Fruit fly (Drosophila melanogaster) whole organism, embryonic: ENCODE results near the gene PhKgamma.
A peak's percentile ranks its signal among the peaks of the same experiment; 100 is the strongest.

Experiments
- Asciz ChIP-seq: fragments of 200-800 bp; sonication (Bioruptor generic); optimal IDR thresholded peaks from 2 replicates; lab custom pipeline; 2017; ENCODE audit warnings: missing biosample characterization, mild to moderate bottlenecking, missing genetic modification characterization, missing genetic modification reagents
- Awh ChIP-seq: fragments of 200-800 bp; sonication (Bioruptor generic); IDR thresholded peaks from 2 replicates; pipeline ENCODE4, ENCODE4 v1.3.6; 2022; ENCODE audit warnings: missing biosample characterization, missing genetic modification characterization
- CG10321 ChIP-seq: fragments of 200-800 bp; sonication (Bioruptor generic); IDR thresholded peaks from 2 replicates; pipeline ENCODE4 v1.3.6; 2022; ENCODE audit warnings: missing biosample characterization, missing genetic modification characterization
- CG11504 ChIP-seq: fragments of 200-800 bp; sonication (Bioruptor generic); optimal IDR thresholded peaks from 3 replicates; lab custom pipeline; 2019; ENCODE audit warnings: missing biosample characterization, mild to moderate bottlenecking, missing genetic modification characterization, moderate library complexity
- CG11696 ChIP-seq: fragments of 200-800 bp; sonication (Bioruptor generic); IDR thresholded peaks from 2 replicates; pipeline ENCODE4 v1.3.6; 2022; ENCODE audit warnings: missing biosample characterization, missing genetic modification characterization
- CG12071 ChIP-seq: fragments of 200-800 bp; sonication (Bioruptor generic); optimal IDR thresholded peaks from 3 replicates; lab custom pipeline; 2018; ENCODE audit warnings: missing biosample characterization, mild to moderate bottlenecking, missing genetic modification characterization
- CG12299 ChIP-seq: fragments of 200-800 bp; sonication (Bioruptor generic); optimal IDR thresholded peaks from 2 replicates; lab custom pipeline; 2018; ENCODE audit warnings: missing biosample characterization, mild to moderate bottlenecking, missing genetic modification characterization
- CG13624 ChIP-seq: fragments of 200-800 bp; sonication (Bioruptor generic); optimal IDR thresholded peaks from 2 replicates; lab custom pipeline; 2016; ENCODE audit warnings: missing biosample characterization, missing genetic modification characterization
- CG15696 ChIP-seq: fragments of 200-800 bp; sonication (Bioruptor generic); optimal IDR thresholded peaks from 2 replicates; lab custom pipeline; 2019; ENCODE audit warnings: missing biosample characterization, mild to moderate bottlenecking, missing genetic modification characterization, moderate library complexity
- CG16779 ChIP-seq: fragments of 200-800 bp; sonication (Bioruptor generic); IDR thresholded peaks from 2 replicates; pipeline ENCODE4 v1.3.6; 2022; ENCODE audit warnings: missing biosample characterization, missing genetic modification characterization
- CG17328 ChIP-seq: fragments of 200-800 bp; sonication (Bioruptor generic); IDR thresholded peaks from 2 replicates; pipeline ENCODE4 v1.3.6; 2022; ENCODE audit warnings: missing biosample characterization, missing genetic modification characterization
- CG2889 ChIP-seq: fragments of 200-800 bp; sonication (Bioruptor generic); IDR thresholded peaks from 3 replicates; pipeline ENCODE4 v1.3.6; 2022; ENCODE audit warnings: missing biosample characterization, missing genetic modification characterization
- CG31365 ChIP-seq: fragments of 200-800 bp; sonication (Bioruptor generic); optimal IDR thresholded peaks from 2 replicates; lab custom pipeline; 2018; ENCODE audit warnings: missing biosample characterization, mild to moderate bottlenecking, missing genetic modification characterization
- CG34376 ChIP-seq: fragments of 200-800 bp; sonication (Bioruptor generic); optimal IDR thresholded peaks from 2 replicates; lab custom pipeline; 2018; ENCODE audit warnings: missing biosample characterization, mild to moderate bottlenecking, missing genetic modification characterization
- CG4282 ChIP-seq: fragments of 200-800 bp; sonication (Bioruptor generic); optimal IDR thresholded peaks from 2 replicates; lab custom pipeline; 2016; ENCODE audit warnings: missing biosample characterization, missing genetic modification characterization
- CG4617 ChIP-seq: fragments of 200-800 bp; sonication (Bioruptor generic); optimal IDR thresholded peaks from 3 replicates; lab custom pipeline; 2016; ENCODE audit warnings: missing biosample characterization, missing genetic modification characterization, borderline replicate concordance
- CG8089 ChIP-seq: fragments of 200-800 bp; sonication (Bioruptor generic); optimal IDR thresholded peaks from 3 replicates; lab custom pipeline; 2016; ENCODE audit warnings: missing biosample characterization, missing genetic modification characterization
- CG8281 ChIP-seq: fragments of 200-800 bp; sonication (Bioruptor generic); optimal IDR thresholded peaks from 2 replicates; lab custom pipeline; 2018; ENCODE audit warnings: missing biosample characterization, mild to moderate bottlenecking, missing genetic modification characterization, moderate library complexity
- CG8359 ChIP-seq: fragments of 200-800 bp; sonication (Bioruptor generic); optimal IDR thresholded peaks from 2 replicates; lab custom pipeline; 2017; ENCODE audit warnings: missing biosample characterization, mild to moderate bottlenecking, missing genetic modification characterization, borderline replicate concordance
- CG9437 ChIP-seq: fragments of 200-800 bp; sonication (Bioruptor generic); optimal IDR thresholded peaks from 2 replicates; lab custom pipeline; 2018; ENCODE audit warnings: missing biosample characterization, mild to moderate bottlenecking, missing genetic modification characterization
- CG9609 ChIP-seq: fragments of 200-800 bp; sonication (Bioruptor generic); optimal IDR thresholded peaks from 3 replicates; lab custom pipeline; 2016; ENCODE audit warnings: missing biosample characterization, missing genetic modification characterization
- CG9817 ChIP-seq: fragments of 200-800 bp; sonication (Bioruptor generic); optimal IDR thresholded peaks from 2 replicates; lab custom pipeline; 2018; ENCODE audit warnings: missing biosample characterization, mild to moderate bottlenecking, missing genetic modification characterization, moderate library complexity
- E2f1 ChIP-seq: fragments of 200-800 bp; sonication (Bioruptor generic); IDR thresholded peaks from 2 replicates; pipeline ENCODE4 v1.3.6; 2022; ENCODE audit warnings: missing biosample characterization, missing genetic modification characterization
- HHEX ChIP-seq: fragments of 200-800 bp; sonication (Bioruptor generic); optimal IDR thresholded peaks from 3 replicates; lab custom pipeline; 2017; ENCODE audit warnings: missing biosample characterization, mild to moderate bottlenecking, missing genetic modification characterization, missing genetic modification reagents
- HLH54F ChIP-seq: fragments of 200-800 bp; sonication (Bioruptor generic); optimal IDR thresholded peaks from 3 replicates; lab custom pipeline; 2016; ENCODE audit warnings: missing biosample characterization, missing genetic modification characterization
- Mad ChIP-seq: fragments of 200-800 bp; sonication (Bioruptor generic); optimal IDR thresholded peaks from 2 replicates; lab custom pipeline; 2016; ENCODE audit warnings: missing biosample characterization, missing genetic modification characterization
- Mrtf ChIP-seq: fragments of 200-800 bp; sonication (Bioruptor generic); IDR thresholded peaks from 3 replicates; pipeline ENCODE4 v1.3.6; 2022; ENCODE audit warnings: missing biosample characterization, missing genetic modification characterization
- NfI ChIP-seq: fragments of 200-800 bp; sonication (Bioruptor generic); optimal IDR thresholded peaks from 3 replicates; lab custom pipeline; 2018; ENCODE audit warnings: missing biosample characterization, mild to moderate bottlenecking, missing genetic modification characterization, moderate library complexity
- PHDP ChIP-seq: fragments of 200-800 bp; sonication (Bioruptor generic); optimal IDR thresholded peaks from 3 replicates; lab custom pipeline; 2018; ENCODE audit warnings: missing biosample characterization, mild to moderate bottlenecking, missing genetic modification characterization, moderate library complexity
- Tbp ChIP-seq: fragments of >200 bp; optimal IDR thresholded peaks from 2 replicates; lab custom pipeline; 2018; ENCODE audit warnings: missing biosample characterization, missing genetic modification characterization
- Xrp1 ChIP-seq: fragments of 200-800 bp; sonication (Bioruptor generic); IDR thresholded peaks from 2 replicates; pipeline ENCODE4 v1.3.6; 2022; ENCODE audit warnings: missing biosample characterization, missing genetic modification characterization
- bbx ChIP-seq: fragments of 200-800 bp; sonication (Bioruptor generic); IDR thresholded peaks from 2 replicates; pipeline ENCODE4 v1.3.6; 2022; ENCODE audit warnings: missing biosample characterization, missing genetic modification characterization; ENCODE audit not compliant: partially characterized antibody
- bigmax ChIP-seq: fragments of 200-800 bp; sonication (Bioruptor generic); optimal IDR thresholded peaks from 2 replicates; lab custom pipeline; 2018; ENCODE audit warnings: missing biosample characterization, mild to moderate bottlenecking, missing genetic modification characterization
- crc ChIP-seq: fragments of 200-800 bp; sonication (Bioruptor generic); optimal IDR thresholded peaks from 2 replicates; lab custom pipeline; 2016; ENCODE audit warnings: missing biosample characterization, missing genetic modification characterization
- dpn ChIP-seq, 2 experiments: fragments of 200-800 bp; sonication (Bioruptor generic); optimal IDR thresholded peaks; 3 replicates each; lab custom pipeline; 2016; ENCODE audit warnings: missing biosample characterization in 2 of 2, missing genetic modification characterization in 2 of 2
- ems ChIP-seq: fragments of 200-800 bp; sonication (Bioruptor generic); optimal IDR thresholded peaks from 3 replicates; lab custom pipeline; 2016; ENCODE audit warnings: missing biosample characterization, missing genetic modification characterization
- fu2 ChIP-seq: fragments of 200-800 bp; sonication (Bioruptor generic); optimal IDR thresholded peaks from 2 replicates; lab custom pipeline; 2016; ENCODE audit warnings: missing biosample characterization, missing genetic modification characterization
- gcm2 ChIP-seq: fragments of 200-800 bp; sonication (Bioruptor generic); optimal IDR thresholded peaks from 2 replicates; lab custom pipeline; 2016; ENCODE audit warnings: missing biosample characterization, missing genetic modification characterization
- hth ChIP-seq: fragments of >200 bp; optimal IDR thresholded peaks from 2 replicates; lab custom pipeline; 2017; ENCODE audit warnings: inconsistent platforms
- nerfin-1 ChIP-seq: fragments of 200-800 bp; sonication (Bioruptor generic); optimal IDR thresholded peaks from 3 replicates; lab custom pipeline; 2019; ENCODE audit warnings: missing biosample characterization, mild to moderate bottlenecking, missing genetic modification characterization, moderate library complexity
- ranshi ChIP-seq: fragments of 200-800 bp; sonication (Bioruptor generic); IDR thresholded peaks from 2 replicates; pipeline ENCODE4 v1.3.6; 2022; ENCODE audit warnings: missing biosample characterization, missing genetic modification characterization
- sc ChIP-seq, 3 experiments: fragments of >200 bp in 2 of 3; fragments of 200-800 bp in 1 of 3; sonication (Bioruptor generic) in 1 of 3; optimal IDR thresholded peaks; 2 replicates in 2 of 3; 3 replicates in 1 of 3; lab custom pipeline; 2017; ENCODE audit warnings: mild to moderate bottlenecking in 1 of 3, missing biosample characterization in 1 of 3, missing genetic modification characterization in 1 of 3, missing genetic modification reagents in 1 of 3
- sima ChIP-seq: fragments of 200-800 bp; sonication (Bioruptor generic); optimal IDR thresholded peaks from 2 replicates; lab custom pipeline; 2016; ENCODE audit warnings: missing biosample characterization, missing genetic modification characterization
- slou ChIP-seq: fragments of 200-800 bp; sonication (Bioruptor generic); optimal IDR thresholded peaks from 3 replicates; lab custom pipeline; 2016; ENCODE audit warnings: missing biosample characterization, missing genetic modification characterization
- slp2 ChIP-seq: fragments of 200-800 bp; sonication (Bioruptor generic); optimal IDR thresholded peaks from 2 replicates; lab custom pipeline; 2016; ENCODE audit warnings: missing biosample characterization, missing genetic modification characterization
- tll ChIP-seq, 2 experiments: fragments of 200-800 bp in 1 of 2; fragments of >200 bp in 1 of 2; sonication (Bioruptor generic) in 1 of 2; optimal IDR thresholded peaks; 2 replicates each; lab custom pipeline; 2017 to 2019; ENCODE audit warnings: missing biosample characterization in 2 of 2, missing genetic modification characterization in 2 of 2, mild to moderate bottlenecking in 1 of 2, moderate library complexity in 1 of 2
- tx ChIP-seq: fragments of 200-800 bp; sonication (Bioruptor generic); optimal IDR thresholded peaks from 2 replicates; lab custom pipeline; 2016; ENCODE audit warnings: missing biosample characterization, missing genetic modification characterization
- vnd ChIP-seq: fragments of 200-800 bp; sonication (Bioruptor generic); IDR thresholded peaks from 3 replicates; pipeline ENCODE4 v1.3.6; 2022; ENCODE audit warnings: missing biosample characterization, missing genetic modification characterization; ENCODE audit not compliant: partially characterized antibody
- yki ChIP-seq: fragments of >200 bp; optimal IDR thresholded peaks from 3 replicates; lab custom pipeline; 2018
- zen ChIP-seq: fragments of 200-800 bp; sonication (Bioruptor generic); optimal IDR thresholded peaks from 3 replicates; lab custom pipeline; 2018; ENCODE audit warnings: missing biosample characterization, mild to moderate bottlenecking, missing genetic modification characterization, moderate library complexity
- zf30C ChIP-seq: fragments of 200-800 bp; sonication (Bioruptor generic); optimal IDR thresholded peaks from 3 replicates; lab custom pipeline; 2018; ENCODE audit warnings: missing biosample characterization, mild to moderate bottlenecking, missing genetic modification characterization

The PhKgamma gene

dm6 chrX:11660476-11660875, 34.5 kb upstream of the PhKgamma start (continued):
- TF ChIP-seq CG16779 (GFP tag; lab: Robert Waterston, UW) (no peak), CG9817 (no peak), crc (GFP tag; lab: Kevin White, UChicago) (no peak), Awh (GFP tag; lab: Robert Waterston, UW) (peak; percentile 67; the same call in 1 of the 2 replicates), CG12299 (no peak), fu2 (GFP tag; lab: Kevin White, UChicago) (no peak), CG31365 (peak; percentile 48), CG11696 (GFP tag; lab: Robert Waterston, UW) (no peak), dpn (GFP tag; optimal IDR thresholded peaks at IDR 0.05; lab: Kevin White, UChicago) (peak in 1 of 2 experiments; percentile 12), Xrp1 (peak; percentile 34; the same call in 1 of the 2 replicates), sc (optimal IDR thresholded peaks at IDR 0.05; lab: Kevin White, UChicago) (no peak), sc (GFP tag; optimal IDR thresholded peaks at IDR 0.05; lab: Kevin White, UChicago) (peak; percentile 18), PHDP (peak; percentile 55), slp2 (GFP tag; lab: Kevin White, UChicago) (no peak), ranshi (no peak), bbx (GFP tag; lab: Robert Waterston, UW) (no peak), tx (GFP tag; lab: Kevin White, UChicago) (no peak), HHEX (GFP tag; lab: Kevin White, UChicago) (peak; percentile 36), CG8089 (GFP tag; lab: Kevin White, UChicago) (peak; percentile 50), CG9609 (no peak), CG4617 (no peak), CG4282 (GFP tag; lab: Kevin White, UChicago) (no peak), sima (GFP tag; lab: Kevin White, UChicago) (no peak), zf30C (no peak), CG2889 (no peak), yki (lab: Kevin White, UChicago) (no peak), nerfin-1 (peak; percentile 7), ems (no peak), CG34376 (GFP tag; lab: Kevin White, UChicago) (no peak), Mad (no peak), CG15696 (tag; lab: Kevin White, UChicago) (no peak), tll (GFP tag; optimal IDR thresholded peaks at IDR 0.05; lab: Kevin White, UChicago) (no peak), NfI (GFP tag; lab: Kevin White, UChicago) (no peak), CG9437 (GFP tag; lab: Kevin White, UChicago) (no peak), CG8281 (tag; lab: Kevin White, UChicago) (peak; percentile 13), Asciz (peak; percentile 80), hth (lab: Kevin White, UChicago) (no peak), slou (no peak), CG10321 (GFP tag; lab: Robert Waterston, UW) (no peak), HLH54F (GFP tag; lab: Kevin White, UChicago) (no peak), zen (tag; lab: Kevin White, UChicago) (no peak), CG17328 (GFP tag; lab: Robert Waterston, UW) (peak; percentile 23; the same call in 1 of the 2 replicates), Tbp (GFP tag; lab: Kevin White, UChicago) (no peak), bigmax (no peak), CG11504 (tag; lab: Kevin White, UChicago) (peak; percentile 47), CG8359 (GFP tag; lab: Kevin White, UChicago) (peak; percentile 32), CG12071 (GFP tag; lab: Kevin White, UChicago) (peak; percentile 74), Mrtf (GFP tag; lab: Robert Waterston, UW) (no peak), gcm2 (GFP tag; lab: Kevin White, UChicago) (no peak), vnd (GFP tag; lab: Robert Waterston, UW) (no peak), CG13624 (GFP tag; lab: Kevin White, UChicago) (no peak), E2f1 (no peak)
